Fruit fly (Drosophila melanogaster) whole organism, prepupa: Measurements from ENCODE around the gene CG13135.

Source experiments
- CG10631 ChIP-seq: fragments of 200-800 bp; sonication (Bioruptor generic); optimal IDR thresholded peaks from 2 replicates; lab custom pipeline; 2016; ENCODE audit warnings: missing biosample characterization, missing genetic modification characterization
- CG10669 ChIP-seq: fragments of 200-800 bp; sonication (Bioruptor generic); optimal IDR thresholded peaks from 3 replicates; lab custom pipeline; 2018; ENCODE audit warnings: missing biosample characterization, mild to moderate bottlenecking, missing genetic modification characterization, moderate library complexity
- CG11294 ChIP-seq: fragments of 200-800 bp; sonication (Bioruptor generic); IDR thresholded peaks from 2 replicates; pipeline ENCODE4 v1.3.6; 2022; ENCODE audit warnings: missing biosample characterization, missing genetic modification characterization
- CG11762 ChIP-seq: fragments of 200-800 bp; sonication (Bioruptor generic); optimal IDR thresholded peaks from 3 replicates; lab custom pipeline; 2016; ENCODE audit warnings: missing biosample characterization, missing genetic modification characterization; ENCODE audit not compliant: insufficient read depth
- CG16779 ChIP-seq: fragments of 200-800 bp; sonication (Bioruptor generic); optimal IDR thresholded peaks from 3 replicates; lab custom pipeline; 2017; ENCODE audit warnings: missing biosample characterization, mild to moderate bottlenecking, missing genetic modification characterization
- CG3032 ChIP-seq: fragments of 200-800 bp; optimal IDR thresholded peaks from 2 replicates; lab custom pipeline; 2019; ENCODE audit warnings: missing biosample characterization, mild to moderate bottlenecking, missing genetic modification characterization, moderate library complexity
- CG3919 ChIP-seq: fragments of 200-800 bp; sonication (Bioruptor generic); optimal IDR thresholded peaks from 3 replicates; lab custom pipeline; 2016; ENCODE audit warnings: missing biosample characterization, missing genetic modification characterization
- CG4318 ChIP-seq: fragments of 200-800 bp; sonication (Bioruptor generic); optimal IDR thresholded peaks from 3 replicates; lab custom pipeline; 2017; ENCODE audit warnings: missing biosample characterization, mild to moderate bottlenecking, missing genetic modification characterization
- CG6163 ChIP-seq: fragments of 200-800 bp; sonication (Bioruptor generic); IDR thresholded peaks from 3 replicates; pipeline ENCODE4 v1.3.6; 2022; ENCODE audit warnings: missing biosample characterization, missing genetic modification characterization
- CG6792 ChIP-seq: fragments of 200-800 bp; sonication (Bioruptor generic); optimal IDR thresholded peaks from 3 replicates; lab custom pipeline; 2016; ENCODE audit warnings: missing biosample characterization, missing genetic modification characterization
- CG7368 ChIP-seq: fragments of 200-800 bp; sonication (Bioruptor generic); optimal IDR thresholded peaks from 3 replicates; lab custom pipeline; 2016; ENCODE audit warnings: missing biosample characterization, missing genetic modification characterization
- CG8319 ChIP-seq: fragments of 200-800 bp; sonication (Bioruptor generic); optimal IDR thresholded peaks from 3 replicates; lab custom pipeline; 2016; ENCODE audit warnings: missing biosample characterization, missing genetic modification characterization
- CG9139 ChIP-seq: fragments of 200-800 bp; sonication (Bioruptor generic); optimal IDR thresholded peaks from 3 replicates; lab custom pipeline; 2017; ENCODE audit warnings: missing biosample characterization, mild to moderate bottlenecking, missing genetic modification characterization
- Eip78C ChIP-seq: fragments of 200-800 bp; sonication (Bioruptor generic); peaks from one replicate; lab custom pipeline; 2016; ENCODE audit warnings: missing biosample characterization, missing genetic modification characterization
- Eip93F ChIP-seq: fragments of 200-800 bp; sonication (Bioruptor generic); optimal IDR thresholded peaks from 2 replicates; lab custom pipeline; 2016; ENCODE audit warnings: missing biosample characterization, mild to moderate bottlenecking, missing genetic modification characterization
- Ets96B ChIP-seq: fragments of 200-800 bp; optimal IDR thresholded peaks from 2 replicates; lab custom pipeline; 2019; ENCODE audit warnings: missing biosample characterization, mild to moderate bottlenecking, missing genetic modification characterization, moderate library complexity
- Gug ChIP-seq: fragments of 200-800 bp; sonication (Bioruptor generic); IDR thresholded peaks from 2 replicates; pipeline ENCODE4 v1.3.6; 2022; ENCODE audit warnings: missing biosample characterization, missing genetic modification characterization
- Hr38 ChIP-seq: sonication (Bioruptor generic); optimal IDR thresholded peaks from 2 replicates; lab custom pipeline; 2016; ENCODE audit warnings: missing biosample characterization, missing genetic modification characterization
- Hr39 ChIP-seq: fragments of 200-800 bp; sonication (Bioruptor generic); optimal IDR thresholded peaks from 2 replicates; lab custom pipeline; 2016; ENCODE audit warnings: missing biosample characterization, missing genetic modification characterization
- Hr4 ChIP-seq: fragments of 200-800 bp; sonication (Bioruptor generic); optimal IDR thresholded peaks from 3 replicates; lab custom pipeline; 2016; ENCODE audit warnings: missing biosample characterization, missing genetic modification characterization
- Lpt ChIP-seq: fragments of 200-800 bp; sonication (Bioruptor generic); optimal IDR thresholded peaks from 3 replicates; lab custom pipeline; 2016; ENCODE audit warnings: missing biosample characterization, missing genetic modification characterization
- Met ChIP-seq: fragments of 200-800 bp; sonication (Bioruptor generic); optimal IDR thresholded peaks from 3 replicates; lab custom pipeline; 2016; ENCODE audit warnings: missing biosample characterization, missing genetic modification characterization
- Sox15 ChIP-seq: fragments of 200-800 bp; sonication (Bioruptor generic); optimal IDR thresholded peaks from 3 replicates; lab custom pipeline; 2016; ENCODE audit warnings: missing biosample characterization, missing genetic modification characterization
- achi ChIP-seq: fragments of 200-800 bp; sonication (Bioruptor generic); optimal IDR thresholded peaks from 3 replicates; lab custom pipeline; 2016; ENCODE audit warnings: missing biosample characterization, missing genetic modification characterization
- acj6 ChIP-seq: fragments of 200-800 bp; sonication (Bioruptor generic); optimal IDR thresholded peaks from 3 replicates; lab custom pipeline; 2016; ENCODE audit warnings: missing biosample characterization, missing genetic modification characterization
- dac ChIP-seq: fragments of 200-800 bp; sonication (Bioruptor generic); optimal IDR thresholded peaks from 2 replicates; lab custom pipeline; 2017; ENCODE audit warnings: missing biosample characterization, mild to moderate bottlenecking, missing genetic modification characterization
- fd59A ChIP-seq: fragments of 200-800 bp; sonication (Bioruptor generic); optimal IDR thresholded peaks from 2 replicates; lab custom pipeline; 2017; ENCODE audit warnings: missing biosample characterization, mild to moderate bottlenecking, missing genetic modification characterization, missing genetic modification reagents
- fkh ChIP-seq: fragments of 200-800 bp; sonication (Bioruptor generic); optimal IDR thresholded peaks from 3 replicates; lab custom pipeline; 2017; ENCODE audit warnings: missing biosample characterization, mild to moderate bottlenecking, missing genetic modification characterization, moderate library complexity
- lz ChIP-seq: fragments of 200-800 bp; sonication (Bioruptor generic); optimal IDR thresholded peaks from 3 replicates; lab custom pipeline; 2016; ENCODE audit warnings: missing biosample characterization, missing genetic modification characterization
- net ChIP-seq: fragments of 200-800 bp; sonication (Bioruptor generic); optimal IDR thresholded peaks from 3 replicates; lab custom pipeline; 2016; ENCODE audit warnings: missing biosample characterization, missing genetic modification characterization
- spab ChIP-seq: fragments of 200-800 bp; sonication (Bioruptor generic); optimal IDR thresholded peaks from 2 replicates; lab custom pipeline; 2017; ENCODE audit warnings: missing biosample characterization, mild to moderate bottlenecking, missing genetic modification characterization, missing genetic modification reagents
- ss ChIP-seq, 2 experiments: fragments of 200-800 bp; sonication (Bioruptor generic); optimal IDR thresholded peaks; 2 replicates in 1 of 2; 3 replicates in 1 of 2; lab custom pipeline; 2017 to 2018; ENCODE audit warnings: mild to moderate bottlenecking in 2 of 2, missing biosample characterization in 2 of 2, missing genetic modification characterization in 2 of 2, moderate library complexity in 1 of 2
- svp ChIP-seq: fragments of 200-800 bp; sonication (Bioruptor generic); peaks from one replicate; lab custom pipeline; 2016; ENCODE audit warnings: missing biosample characterization, missing genetic modification characterization
- topi ChIP-seq: fragments of 200-800 bp; sonication (Bioruptor generic); optimal IDR thresholded peaks from 3 replicates; lab custom pipeline; 2016; ENCODE audit warnings: missing biosample characterization, missing genetic modification characterization
- vri ChIP-seq: fragments of 200-800 bp; sonication (Bioruptor generic); optimal IDR thresholded peaks from 3 replicates; lab custom pipeline; 2016; ENCODE audit warnings: missing biosample characterization, mild to moderate bottlenecking, missing genetic modification characterization

Gene CG13135

dm6 chr2L:10143334-10143733, 20.8 kb upstream of the CG13135 start (continued):
- TF ChIP-seq CG6163 (GFP tag; lab: Robert Waterston, UW) = peak; percentile 59; the same call in 2 of the 3 replicates
- no peak for TF ChIP-seq CG8319 (GFP tag; lab: Kevin White, UChicago)
- no peak for TF ChIP-seq vri
- TF ChIP-seq fkh = peak; percentile 78
- TF ChIP-seq Gug (GFP tag; lab: Robert Waterston, UW) = peak; percentile 22; the same call in 1 of the 2 replicates
- peak; percentile 39 for TF ChIP-seq CG10669 (GFP tag; lab: Kevin White, UChicago)
- no peak for TF ChIP-seq Hr38
- no peak for TF ChIP-seq acj6 (GFP tag; lab: Kevin White, UChicago)
- peak; percentile 92 for TF ChIP-seq Eip78C (GFP tag; lab: Kevin White, UChicago)
- no peak for TF ChIP-seq CG3032 (tag; lab: Kevin White, UChicago)
- TF ChIP-seq CG10631 (GFP tag; lab: Kevin White, UChicago) = no peak
- no peak for TF ChIP-seq svp (GFP tag; lab: Kevin White, UChicago)

DNA sequence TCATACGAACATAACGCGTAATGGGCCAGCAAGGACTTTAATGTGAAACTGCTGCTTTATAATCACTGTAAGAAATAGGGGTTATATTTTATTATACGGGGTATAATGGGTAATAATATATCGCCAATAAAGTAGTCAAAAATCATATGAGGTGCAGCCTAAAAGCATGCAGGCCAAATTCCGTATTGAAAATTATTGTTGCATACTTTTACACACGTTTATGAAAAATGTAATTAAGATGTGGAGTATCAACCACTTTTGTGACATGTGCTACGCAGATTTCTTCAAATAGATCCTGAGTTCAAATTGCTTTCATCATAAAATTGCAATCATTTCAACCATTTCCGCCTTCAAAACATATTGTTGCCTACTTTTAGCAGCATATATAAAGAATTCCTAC, 8.2 kb upstream of the CG13135 start:
- TF ChIP-seq Hr4 (GFP tag; lab: Kevin White, UChicago) = no peak
- no peak for TF ChIP-seq net (GFP tag; lab: Kevin White, UChicago)
- TF ChIP-seq achi (GFP tag; lab: Kevin White, UChicago) = no peak
- no peak for TF ChIP-seq Lpt (GFP tag; lab: Kevin White, UChicago)
- no peak for TF ChIP-seq CG9139 (GFP tag; lab: Kevin White, UChicago)
- no peak for TF ChIP-seq topi (GFP tag; lab: Kevin White, UChicago)
- TF ChIP-seq CG6792 (GFP tag; lab: Kevin White, UChicago) = no peak
- TF ChIP-seq CG4318 (GFP tag; lab: Kevin White, UChicago) = no peak
- no peak for TF ChIP-seq Gug (GFP tag; lab: Robert Waterston, UW)
- no peak for TF ChIP-seq CG11762 (GFP tag; lab: Kevin White, UChicago)
- no peak for TF ChIP-seq dac
- no peak for TF ChIP-seq lz (GFP tag; lab: Kevin White, UChicago)
- no peak for TF ChIP-seq fkh

dm6 chr2L:10123963-10124362, 1.4 kb upstream of the CG13135 start:
- TF ChIP-seq CG7368 (no peak), vri (no peak), acj6 (GFP tag; lab: Kevin White, UChicago) (no peak), CG8319 (GFP tag; lab: Kevin White, UChicago) (no peak), Hr39 (GFP tag; lab: Kevin White, UChicago) (no peak), CG3032 (tag; lab: Kevin White, UChicago) (no peak), dac (no peak), CG16779 (tag; lab: Kevin White, UChicago) (no peak), Eip93F (GFP tag; lab: Kevin White, UChicago) (no peak)

- TF ChIP-seq CG11294 (GFP tag; lab: Robert Waterston, UW) = no peak
- TF ChIP-seq CG8319 (GFP tag; lab: Kevin White, UChicago) = no peak
- no peak for TF ChIP-seq vri
- no peak for TF ChIP-seq CG10669 (GFP tag; lab: Kevin White, UChicago)
- no peak for TF ChIP-seq Hr39 (GFP tag; lab: Kevin White, UChicago)
- no peak for TF ChIP-seq Sox15
- TF ChIP-seq Ets96B = no peak
- no peak for TF ChIP-seq ss (GFP tag; optimal IDR thresholded peaks at IDR 0.05; lab: Kevin White, UChicago)
- no peak for TF ChIP-seq dac
- TF ChIP-seq CG10631 (GFP tag; lab: Kevin White, UChicago) = no peak
- TF ChIP-seq CG3919 (GFP tag; lab: Kevin White, UChicago) = no peak
- no peak for TF ChIP-seq spab
- no peak for TF ChIP-seq topi (GFP tag; lab: Kevin White, UChicago)
- TF ChIP-seq fd59A (GFP tag; lab: Kevin White, UChicago) = no peak
- TF ChIP-seq Met (GFP tag; lab: Kevin White, UChicago) = no peak
Measured at dm6 chr2L:10108749-10109148, 13.8 kb downstream of the CG13135 start.
